Worm (Caenorhabditis elegans): ENCODE data around the gene F52E4.5.

F52E4.5 gene

ce11 chrX:3035972-3036379, 51.2 kb downstream of the F52E4.5 start (continued):
- peak; percentile 88 for TF ChIP-seq fos-1 (tag; optimal IDR thresholded peaks at IDR 0.05)
- peak; percentile 77 for TF ChIP-seq snpc-4 (tag; optimal IDR thresholded peaks at IDR 0.05)
- no peak for TF ChIP-seq hlh-4 (tag; optimal IDR thresholded peaks at IDR 0.05)
- peak; percentile 27 to 72 for TF ChIP-seq egl-27 (tag; optimal IDR thresholded peaks at IDR 0.05)
- no peak for TF ChIP-seq pqm-1 (tag; optimal IDR thresholded peaks at IDR 0.05)
- peak; percentile 74 for TF ChIP-seq isw-1 (GFP tag; IDR thresholded peaks at IDR 0.05)
- TF ChIP-seq C34B4.2 (tag; optimal IDR thresholded peaks at IDR 0.05), result no peak
- peak in 1 of 2 experiments; percentile 75 for TF ChIP-seq mdl-1 (tag; optimal IDR thresholded peaks at IDR 0.05)
- TF ChIP-seq mef-2 (tag; optimal IDR thresholded peaks at IDR 0.05), result peak; percentile 41
- no peak for TF ChIP-seq nhr-84 (tag; optimal IDR thresholded peaks at IDR 0.05)
- peak; percentile 91 for TF ChIP-seq fkh-8 (tag; optimal IDR thresholded peaks at IDR 0.05)
- peak; percentile 91 for TF ChIP-seq xbp-1 (tag; optimal IDR thresholded peaks at IDR 0.05)
- TF ChIP-seq jun-1 (tag; optimal IDR thresholded peaks at IDR 0.05), result peak; percentile 90
- peak; percentile 64 to 84 for TF ChIP-seq lin-35 (GFP tag; optimal IDR thresholded peaks at IDR 0.05)
- TF ChIP-seq sptf-1 (tag; optimal IDR thresholded peaks at IDR 0.05), result no peak
- peak; percentile 69; the same call in 1 of the 2 replicates for TF ChIP-seq unc-98 (GFP tag; IDR thresholded peaks at IDR 0.05)
- peak; percentile 59 for TF ChIP-seq C04F5.9 (tag; optimal IDR thresholded peaks at IDR 0.05)
- no peak for TF ChIP-seq Y116A8C.19 (tag; optimal IDR thresholded peaks at IDR 0.05; ENCODE audit: borderline replicate concordance)
- no peak for TF ChIP-seq F16B12.6 (tag; optimal IDR thresholded peaks at IDR 0.05)
- TF ChIP-seq efl-1 (optimal IDR thresholded peaks at IDR 0.05), result peak; percentile 53 to 59
- TF ChIP-seq efl-1 (GFP tag; optimal IDR thresholded peaks at IDR 0.05 in 1 of 2), result peak; percentile 19 to 95
- no peak for TF ChIP-seq nhr-12 (tag; optimal IDR thresholded peaks at IDR 0.05)
- TF ChIP-seq aly-2 (tag; optimal IDR thresholded peaks at IDR 0.05), result peak; percentile 96
- no peak for TF ChIP-seq ces-1 (GFP tag; optimal IDR thresholded peaks at IDR 0.05)
- peak; percentile 87 for TF ChIP-seq sox-4 (tag; optimal IDR thresholded peaks at IDR 0.05)
- TF ChIP-seq tlp-1 (tag; optimal IDR thresholded peaks at IDR 0.05), result no peak
- TF ChIP-seq unc-62 (GFP tag; optimal IDR thresholded peaks at IDR 0.05), result no peak
- TF ChIP-seq nhr-77 (tag; optimal IDR thresholded peaks at IDR 0.05), result peak; percentile 93
- peak; percentile 83 for TF ChIP-seq grh-1 (GFP tag; IDR thresholded peaks at IDR 0.05)
- peak; percentile 94 for TF ChIP-seq nhr-90 (tag; optimal IDR thresholded peaks at IDR 0.05; ENCODE audit: poor library complexity)
- no peak for TF ChIP-seq hlh-17 (GFP tag; optimal IDR thresholded peaks at IDR 0.05; ENCODE audit: borderline replicate concordance)
- TF ChIP-seq alr-1 (tag; optimal IDR thresholded peaks at IDR 0.05; ENCODE audit: borderline replicate concordance), result no peak
- peak; percentile 90 for TF ChIP-seq C16A3.4 (tag; optimal IDR thresholded peaks at IDR 0.05)
- peak; percentile 66 for TF ChIP-seq fkh-4 (tag; optimal IDR thresholded peaks at IDR 0.05; ENCODE audit: borderline replicate concordance)
- TF ChIP-seq vab-15 (tag; optimal IDR thresholded peaks at IDR 0.05), result no peak
- TF ChIP-seq hpl-2 (GFP tag; optimal IDR thresholded peaks at IDR 0.05), result peak; percentile 80
- TF ChIP-seq sup-37 (GFP tag; optimal IDR thresholded peaks at IDR 0.05), result peak; percentile 68
- peak; percentile 98 for TF ChIP-seq dsc-1 (tag; optimal IDR thresholded peaks at IDR 0.05)
- TF ChIP-seq ceh-90 (tag; optimal IDR thresholded peaks at IDR 0.05), result peak; percentile 28
- TF ChIP-seq mep-1 (tag; optimal IDR thresholded peaks at IDR 0.05), result peak; percentile 86
- peak; percentile 64 to 76 for TF ChIP-seq ztf-11 (tag; optimal IDR thresholded peaks at IDR 0.05)
- peak; percentile 52 for TF ChIP-seq efl-3 (GFP tag; optimal IDR thresholded peaks at IDR 0.05)
- TF ChIP-seq lin-15B (tag; optimal IDR thresholded peaks at IDR 0.05), result no peak
- TF ChIP-seq unc-130 (tag; optimal IDR thresholded peaks at IDR 0.05), result peak; percentile 72
- TF ChIP-seq ets-5 (GFP tag; IDR thresholded peaks at IDR 0.05), result no peak
- TF ChIP-seq pag-3 (tag; optimal IDR thresholded peaks at IDR 0.05; ENCODE audit: borderline replicate concordance, insufficient read depth), result no peak
- no peak for TF ChIP-seq unc-30 (tag; optimal IDR thresholded peaks at IDR 0.05)
- TF ChIP-seq elt-2 (tag; optimal IDR thresholded peaks at IDR 0.05), result peak; percentile 84
- peak; percentile 92 for TF ChIP-seq irx-1 (tag; optimal IDR thresholded peaks at IDR 0.05)
- peak; percentile 96 for TF ChIP-seq nhr-47 (tag; optimal IDR thresholded peaks at IDR 0.05)
- peak; percentile 82 to 84 for TF ChIP-seq lsy-2 (tag; optimal IDR thresholded peaks at IDR 0.05)
- TF ChIP-seq nhr-71 (tag; optimal IDR thresholded peaks at IDR 0.05), result peak; percentile 95
- peak; percentile 88 for TF ChIP-seq lir-3 (tag; optimal IDR thresholded peaks at IDR 0.05; ENCODE audit: poor library complexity)

All from whole organism, L1 larva.